Fruit fly (Drosophila melanogaster): ENCODE data around the gene SdhBL.

The SdhBL gene

dm6 chrX:18923531-18923930, 29.3 kb downstream of the SdhBL start (continued):
- peak; percentile 49 for TF ChIP-seq CG17829 (tag; optimal IDR thresholded peaks at IDR 0.05)
- no peak for TF ChIP-seq chinmo (GFP tag; IDR thresholded peaks at IDR 0.05; ENCODE audit: partially characterized antibody)
- TF ChIP-seq CG31441 (GFP tag; IDR thresholded peaks at IDR 0.05): peak; percentile 58; the same call in 1 of the 2 replicates
- TF ChIP-seq dmrt99B (tag; optimal IDR thresholded peaks at IDR 0.05): peak; percentile 56
- no peak for TF ChIP-seq h (optimal IDR thresholded peaks at IDR 0.05)
- peak; percentile 37; the same call in 2 of the 4 replicates for TF ChIP-seq Gug (GFP tag; IDR thresholded peaks at IDR 0.05)
- no peak for TF ChIP-seq CG11085 (GFP tag; IDR thresholded peaks at IDR 0.05)
- no peak for TF ChIP-seq CG11723 (GFP tag; optimal IDR thresholded peaks at IDR 0.05)
- TF ChIP-seq dan (GFP tag; IDR thresholded peaks at IDR 0.05): no peak
- TF ChIP-seq dimm (GFP tag; IDR thresholded peaks at IDR 0.05): no peak
- peak; percentile 58 for TF ChIP-seq CG14710 (tag; optimal IDR thresholded peaks at IDR 0.05)
- TF ChIP-seq CG18599 (GFP tag; optimal IDR thresholded peaks at IDR 0.05): peak; percentile 10
- peak; percentile 12 for TF ChIP-seq tio (GFP tag; optimal IDR thresholded peaks at IDR 0.05)
- TF ChIP-seq tin (GFP tag; optimal IDR thresholded peaks at IDR 0.05): peak; percentile 64
- TF ChIP-seq exex (tag; optimal IDR thresholded peaks at IDR 0.05): no peak
- TF ChIP-seq CG42726 (GFP tag; IDR thresholded peaks at IDR 0.05; ENCODE audit: partially characterized antibody): no peak
- TF ChIP-seq Hsf (GFP tag; optimal IDR thresholded peaks at IDR 0.05): peak; percentile 54
- TF ChIP-seq sob (GFP tag; IDR thresholded peaks at IDR 0.05): peak; percentile 14; the same call in 1 of the 2 replicates
- peak; percentile 65 for TF ChIP-seq CG10959 (GFP tag; IDR thresholded peaks at IDR 0.05)
- TF ChIP-seq z (GFP tag; IDR thresholded peaks at IDR 0.05): no peak
- no peak for TF ChIP-seq sr (GFP tag; IDR thresholded peaks at IDR 0.05)
- TF ChIP-seq Mad (GFP tag; optimal IDR thresholded peaks at IDR 0.05): peak; percentile 7
- peak; percentile 59; the same call in 1 of the 2 replicates for TF ChIP-seq Rx (GFP tag; IDR thresholded peaks at IDR 0.05)
- TF ChIP-seq ap (GFP tag; IDR thresholded peaks at IDR 0.05): peak; percentile 25; the same call in 1 of the 2 replicates
- no peak for TF ChIP-seq CG12071 (GFP tag; optimal IDR thresholded peaks at IDR 0.05)
- 0 out of 2 replicates have a peak, but pooled peaks have one; percentile 5 for TF ChIP-seq dati (GFP tag; IDR thresholded peaks at IDR 0.05)
- TF ChIP-seq CG3995 (GFP tag; optimal IDR thresholded peaks at IDR 0.05): no peak
- no peak for TF ChIP-seq pan (optimal IDR thresholded peaks at IDR 0.05)
- peak in 1 of 2 experiments; percentile 58 for TF ChIP-seq pan (GFP tag; optimal IDR thresholded peaks at IDR 0.05 in 1 of 2, IDR thresholded peaks at IDR 0.05 in 1 of 2)
- TF ChIP-seq lab (GFP tag; optimal IDR thresholded peaks at IDR 0.05): no peak
- TF ChIP-seq Lpt (GFP tag; optimal IDR thresholded peaks at IDR 0.05): no peak
- TF ChIP-seq repo (GFP tag; optimal IDR thresholded peaks at IDR 0.05): peak; percentile 33
- TF ChIP-seq CG1602 (GFP tag; optimal IDR thresholded peaks at IDR 0.05): peak; percentile 27
- TF ChIP-seq CG10565 (GFP tag; optimal IDR thresholded peaks at IDR 0.05): peak; percentile 12
- TF ChIP-seq jing (GFP tag; optimal IDR thresholded peaks at IDR 0.05): no peak
- no peak for TF ChIP-seq CG8478 (optimal IDR thresholded peaks at IDR 0.05)
- TF ChIP-seq CG6791 (GFP tag; IDR thresholded peaks at IDR 0.05; ENCODE audit: partially characterized antibody): no peak
- TF ChIP-seq mld (GFP tag; IDR thresholded peaks at IDR 0.05; ENCODE audit: partially characterized antibody): no peak
- no peak for TF ChIP-seq wek (GFP tag; optimal IDR thresholded peaks at IDR 0.05)
- TF ChIP-seq CG32772 (GFP tag; IDR thresholded peaks at IDR 0.05): 0 out of 2 replicates have a peak, but pooled peaks have one; percentile 28
- TF ChIP-seq CG15479 (GFP tag; optimal IDR thresholded peaks at IDR 0.05): no peak
- TF ChIP-seq Jarid2 (GFP tag; optimal IDR thresholded peaks at IDR 0.05): no peak
- no peak for TF ChIP-seq CG8290 (GFP tag; optimal IDR thresholded peaks at IDR 0.05)
- TF ChIP-seq CG8290 (tag; optimal IDR thresholded peaks at IDR 0.05): peak in 1 of 2 experiments; percentile 43
- no peak for TF ChIP-seq CG1832 (GFP tag; optimal IDR thresholded peaks at IDR 0.05)
- no peak for TF ChIP-seq run (tag; optimal IDR thresholded peaks at IDR 0.05)
- TF ChIP-seq croc (GFP tag; conservative IDR thresholded peaks at IDR 0.05): peak; percentile 64
- TF ChIP-seq CG11398 (GFP tag; optimal IDR thresholded peaks at IDR 0.05): peak; percentile 37
- TF ChIP-seq CG9797 (GFP tag; optimal IDR thresholded peaks at IDR 0.05): no peak
- TF ChIP-seq CG10431 (GFP tag; optimal IDR thresholded peaks at IDR 0.05): peak; percentile 9
- no peak for TF ChIP-seq schlank (tag; optimal IDR thresholded peaks at IDR 0.05)
- TF ChIP-seq CG30020 (tag; optimal IDR thresholded peaks at IDR 0.05): no peak

Data from whole organism, embryonic.